Worm (Caenorhabditis elegans) whole organism, L3 larva: ENCODE data around the gene pqn-32.

ENCODE experiments used
- R02D3.7 ChIP-seq: fragments of 150-350 bp; optimal IDR thresholded peaks from 2 replicates; lab custom pipeline; 2014; ENCODE audit warnings: missing biosample characterization, missing genetic modification characterization
- aly-2 ChIP-seq: fragments of 150-350 bp; optimal IDR thresholded peaks from 2 replicates; lab custom pipeline; 2014; ENCODE audit warnings: missing biosample characterization, missing genetic modification characterization
- ama-1 ChIP-seq: fragments of 150-350 bp; optimal IDR thresholded peaks from 2 replicates; lab custom pipeline; 2018
- ceh-28 ChIP-seq: fragments of 150-350 bp; optimal IDR thresholded peaks from 2 replicates; lab custom pipeline; 2014; ENCODE audit warnings: missing biosample characterization, missing genetic modification reagents, missing genetic modification characterization
- ceh-9 ChIP-seq: sonication (generic microtip); optimal IDR thresholded peaks from 2 replicates; lab custom pipeline; 2018; ENCODE audit warnings: missing biosample characterization, missing genetic modification characterization
- daf-12 ChIP-seq: fragments of 150-350 bp; optimal IDR thresholded peaks from 2 replicates; lab custom pipeline; 2014; ENCODE audit warnings: missing biosample characterization, missing genetic modification reagents, missing genetic modification characterization
- egl-5 ChIP-seq: fragments of 150-350 bp; optimal IDR thresholded peaks from 2 replicates; lab custom pipeline; 2017; ENCODE audit warnings: missing biosample characterization, missing genetic modification reagents, missing genetic modification characterization, inconsistent platforms
- elt-1 ChIP-seq: fragments of 150-350 bp; optimal IDR thresholded peaks from 2 replicates; lab custom pipeline; 2014; ENCODE audit warnings: missing biosample characterization, missing genetic modification characterization
- elt-2 ChIP-seq: sonication (generic microtip); optimal IDR thresholded peaks from 2 replicates; lab custom pipeline; 2016; ENCODE audit warnings: missing genetic modification reagents, mild to moderate bottlenecking, missing genetic modification characterization, missing compliant biosample characterization
- elt-3 ChIP-seq, 3 experiments: fragments of 150-350 bp in 1 of 3; sonication (generic microtip) in 2 of 3; optimal IDR thresholded peaks; 2 replicates in 2 of 3; 4 replicates in 1 of 3; lab custom pipeline; 2014 to 2017; ENCODE audit warnings: missing biosample characterization in 3 of 3, missing genetic modification characterization in 3 of 3
- eor-1 ChIP-seq, 2 experiments: fragments of 150-350 bp; optimal IDR thresholded peaks; 2 replicates each; lab custom pipeline; 2014 to 2018; ENCODE audit warnings: missing biosample characterization in 2 of 2, missing genetic modification characterization in 2 of 2
- fkh-10 ChIP-seq: sonication (generic microtip); optimal IDR thresholded peaks from 2 replicates; lab custom pipeline; 2017; ENCODE audit warnings: missing biosample characterization, missing genetic modification reagents, missing genetic modification characterization
- fos-1 ChIP-seq: fragments of 150-350 bp; optimal IDR thresholded peaks from 2 replicates; lab custom pipeline; 2014; ENCODE audit warnings: missing biosample characterization, missing genetic modification characterization
- hmg-11 ChIP-seq: sonication (generic microtip); optimal IDR thresholded peaks from 2 replicates; lab custom pipeline; 2016; ENCODE audit warnings: missing genetic modification characterization, missing compliant biosample characterization
- jun-1 ChIP-seq: fragments of 150-350 bp; optimal IDR thresholded peaks from 2 replicates; lab custom pipeline; 2014; ENCODE audit warnings: missing biosample characterization, missing genetic modification reagents, missing genetic modification characterization
- lin-15B ChIP-seq: fragments of 150-350 bp; optimal IDR thresholded peaks from 2 replicates; lab custom pipeline; 2014; ENCODE audit warnings: missing biosample characterization, missing genetic modification characterization
- lin-39 ChIP-seq: fragments of 150-350 bp; optimal IDR thresholded peaks from 2 replicates; lab custom pipeline; 2018; ENCODE audit warnings: missing biosample characterization, missing genetic modification reagents, missing genetic modification characterization
- lsy-12 ChIP-seq: sonication (generic microtip); optimal IDR thresholded peaks from 2 replicates; lab custom pipeline; 2016; ENCODE audit warnings: mild to moderate bottlenecking, missing genetic modification characterization, missing compliant biosample characterization
- mdl-1 ChIP-seq: fragments of 150-350 bp; optimal IDR thresholded peaks from 2 replicates; lab custom pipeline; 2014; ENCODE audit warnings: missing biosample characterization, missing genetic modification characterization
- nfya-1 ChIP-seq: sonication (generic microtip); optimal IDR thresholded peaks from 2 replicates; lab custom pipeline; 2017; ENCODE audit warnings: missing genetic modification characterization, mild to moderate bottlenecking, missing compliant biosample characterization, antibody characterized with exemption, moderate library complexity; ENCODE audit not compliant: insufficient read depth
- nhr-11 ChIP-seq: fragments of 150-350 bp; optimal IDR thresholded peaks from 2 replicates; lab custom pipeline; 2014; ENCODE audit warnings: missing biosample characterization, missing genetic modification characterization
- nhr-12 ChIP-seq: fragments of 150-350 bp; optimal IDR thresholded peaks from 2 replicates; lab custom pipeline; 2014; ENCODE audit warnings: missing biosample characterization, missing genetic modification characterization
- nhr-23 ChIP-seq: fragments of 150-350 bp; optimal IDR thresholded peaks from 2 replicates; lab custom pipeline; 2014; ENCODE audit warnings: missing biosample characterization, missing genetic modification reagents, missing genetic modification characterization
- nhr-237 ChIP-seq: fragments of 150-350 bp; optimal IDR thresholded peaks from 2 replicates; lab custom pipeline; 2014; ENCODE audit warnings: missing biosample characterization, missing genetic modification characterization
- nhr-25 ChIP-seq: sonication (generic microtip); optimal IDR thresholded peaks from 2 replicates; lab custom pipeline; 2017; ENCODE audit warnings: missing biosample characterization, missing genetic modification characterization
- nhr-28 ChIP-seq: fragments of 150-350 bp; optimal IDR thresholded peaks from 2 replicates; lab custom pipeline; 2014; ENCODE audit warnings: missing biosample characterization, missing genetic modification characterization
- nhr-43 ChIP-seq: sonication (generic microtip); optimal IDR thresholded peaks from 2 replicates; lab custom pipeline; 2016; ENCODE audit warnings: mild to moderate bottlenecking, missing genetic modification characterization, missing compliant biosample characterization; ENCODE audit not compliant: poor library complexity, severe bottlenecking
- nhr-67 ChIP-seq: fragments of 150-350 bp; optimal IDR thresholded peaks from 2 replicates; lab custom pipeline; 2014; ENCODE audit warnings: missing biosample characterization, missing genetic modification characterization
- nhr-76 ChIP-seq: fragments of 150-350 bp; sonication (generic microtip); optimal IDR thresholded peaks from 5 replicates; lab custom pipeline; 2014; ENCODE audit warnings: missing biosample characterization, missing genetic modification characterization
- nhr-77 ChIP-seq: fragments of 150-350 bp; optimal IDR thresholded peaks from 2 replicates; lab custom pipeline; 2014; ENCODE audit warnings: missing biosample characterization, missing genetic modification characterization
- pha-4 ChIP-seq: fragments of 150-350 bp; optimal IDR thresholded peaks from 2 replicates; lab custom pipeline; 2014; ENCODE audit warnings: missing biosample characterization, missing genetic modification reagents, missing genetic modification characterization
- pqm-1 ChIP-seq: fragments of 150-350 bp; optimal IDR thresholded peaks from 2 replicates; lab custom pipeline; 2017; ENCODE audit warnings: missing biosample characterization, missing genetic modification characterization, inconsistent platforms
- sea-2 ChIP-seq: fragments of 150-350 bp; sonication (generic microtip); optimal IDR thresholded peaks from 4 replicates; lab custom pipeline; 2014; ENCODE audit warnings: missing biosample characterization, missing genetic modification reagents, missing genetic modification characterization
- tbx-2 ChIP-seq: sonication (generic microtip); optimal IDR thresholded peaks from 2 replicates; lab custom pipeline; 2016; ENCODE audit warnings: mild to moderate bottlenecking, missing genetic modification characterization, missing compliant biosample characterization
- unc-39 ChIP-seq: sonication (generic microtip); optimal IDR thresholded peaks from 4 replicates; lab custom pipeline; 2017; ENCODE audit warnings: missing biosample characterization, missing genetic modification characterization
- unc-62 ChIP-seq: fragments of 150-350 bp; sonication (generic microtip); optimal IDR thresholded peaks from 4 replicates; lab custom pipeline; 2014; ENCODE audit warnings: missing biosample characterization, missing genetic modification reagents, missing genetic modification characterization

The pqn-32 gene

DNA sequence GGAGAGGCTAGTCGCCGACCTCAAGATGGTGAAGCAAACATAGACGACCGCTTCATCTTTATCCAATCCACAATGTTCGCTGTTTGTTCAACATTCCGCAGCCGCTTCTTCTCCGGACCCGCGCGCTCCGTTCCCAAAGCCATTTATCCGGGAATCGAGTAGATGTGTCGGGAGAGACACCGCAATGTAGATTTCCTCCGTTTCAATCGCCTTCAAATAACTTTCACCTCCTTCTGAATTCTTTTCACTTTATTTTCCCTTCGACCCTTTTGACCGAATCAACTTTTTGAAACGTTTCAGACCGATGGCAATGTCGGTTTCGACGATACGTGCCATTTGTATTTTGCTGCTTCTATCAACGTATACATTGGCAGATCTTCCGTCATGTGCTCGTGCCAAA lies at the start of gene pqn-32:
Gene pqn-32 (plus strand): TSS at position 301 of the 400 bp plus-strand sequence.
- TF ChIP-seq unc-39 (tag; lab: Kevin White, UChicago): no peak

- no peak for TF ChIP-seq elt-3 (tag; optimal IDR thresholded peaks at IDR 0.05; lab: Kevin White, UChicago)
Measured at ce11 chrII:13059196-13059595, 48.6 kb upstream of the pqn-32 start.

- TF ChIP-seq nhr-25 (no peak), pqm-1 (tag; lab: Kevin White, UChicago) (no peak), mdl-1 (tag; lab: Kevin White, UChicago) (peak; percentile 32), unc-39 (tag; lab: Kevin White, UChicago) (no peak), daf-12 (tag; lab: Kevin White, UChicago) (no peak), lin-39 (tag; lab: Kevin White, UChicago) (no peak), nhr-237 (tag; lab: Kevin White, UChicago) (no peak), nhr-23 (no peak), nfya-1 (tag; lab: Kevin White, UChicago) (peak; percentile 39)
- TF ChIP-seq, all 47 proteins: peak for 2
Measured at ce11 chrII:13065251-13065650, 42.6 kb upstream of the pqn-32 start.

ce11 chrII:13066777-13067290 lies 41.0 kb upstream of the pqn-32 start:
- TF ChIP-seq elt-1 (tag; lab: Kevin White, UChicago) (peak; percentile 47), pha-4 (tag; lab: Kevin White, UChicago) (no peak), ama-1 (lab: Kevin White, UChicago) (no peak), nhr-76 (no peak), nhr-23 (no peak), nhr-11 (no peak), egl-5 (tag; lab: Kevin White, UChicago) (peak; percentile 6), R02D3.7 (tag; lab: Kevin White, UChicago) (no peak), lin-39 (tag; lab: Kevin White, UChicago) (peak; percentile 84)

DNA sequence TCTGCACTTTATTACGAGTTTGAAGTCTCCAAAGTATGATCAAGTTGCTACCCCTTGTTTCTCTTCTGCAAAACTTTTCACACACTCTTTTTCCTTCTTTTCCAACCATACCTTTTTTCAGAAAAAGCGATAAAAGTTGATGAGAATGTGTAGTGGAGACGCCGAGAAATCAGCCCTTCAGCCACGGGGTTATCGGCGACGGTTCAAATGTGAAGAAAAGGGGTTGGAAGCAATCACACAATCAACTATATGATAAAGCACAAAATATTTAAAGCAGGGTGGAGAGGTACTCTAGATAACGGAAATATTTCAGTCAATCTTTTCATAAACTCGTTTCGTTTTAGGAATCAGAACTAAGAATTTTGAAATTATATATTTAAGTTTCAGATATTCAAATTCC lies 34.7 kb upstream of the pqn-32 start, which contains the start of gene F42G4.5:
Gene F42G4.5 (plus strand): TSS at position 379 of the 400 bp plus-strand sequence.
- TF ChIP-seq jun-1 (tag; lab: Kevin White, UChicago) (no peak), elt-2 (tag; lab: Kevin White, UChicago) (peak; percentile 93), pqm-1 (tag; lab: Kevin White, UChicago) (peak; percentile 81)

- no peak for TF ChIP-seq ceh-9
- TF ChIP-seq lsy-12 (tag; lab: Kevin White, UChicago): no peak
- no peak for TF ChIP-seq unc-39 (tag; lab: Kevin White, UChicago)
- no peak for TF ChIP-seq nhr-237 (tag; lab: Kevin White, UChicago)
- no peak for TF ChIP-seq eor-1 (tag; optimal IDR thresholded peaks at IDR 0.05; lab: Kevin White, UChicago)
- TF ChIP-seq elt-3 (tag; optimal IDR thresholded peaks at IDR 0.05; lab: Kevin White, UChicago): no peak
- no peak for TF ChIP-seq pha-4 (tag; lab: Kevin White, UChicago)
- no peak for TF ChIP-seq elt-1 (tag; lab: Kevin White, UChicago)
- TF ChIP-seq fkh-10 (GFP tag; lab: Kevin White, UChicago): no peak
- no peak for TF ChIP-seq nhr-12 (tag; lab: Kevin White, UChicago)
- no peak for TF ChIP-seq jun-1 (tag; lab: Kevin White, UChicago)
- no peak for TF ChIP-seq lin-15B
- no peak for TF ChIP-seq fos-1 (tag; lab: Kevin White, UChicago)
- TF ChIP-seq lin-39 (tag; lab: Kevin White, UChicago): no peak
- TF ChIP-seq pqm-1 (tag; lab: Kevin White, UChicago): no peak
Measured at ce11 chrII:13073742-13074141, 34.1 kb upstream of the pqn-32 start.

ce11 chrII:13076301-13076916 lies 31.4 kb upstream of the pqn-32 start:
- TF ChIP-seq fos-1 (tag; lab: Kevin White, UChicago) (no peak), pha-4 (tag; lab: Kevin White, UChicago) (peak; percentile 33), nhr-77 (tag; lab: Kevin White, UChicago) (no peak), nhr-67 (tag; lab: Kevin White, UChicago) (no peak), tbx-2 (no peak), sea-2 (GFP tag; lab: Kevin White, UChicago) (no peak), nhr-28 (no peak), nhr-237 (tag; lab: Kevin White, UChicago) (no peak), nhr-25 (no peak), aly-2 (tag; lab: Kevin White, UChicago) (no peak), nhr-43 (no peak), nhr-11 (no peak), elt-2 (tag; lab: Kevin White, UChicago) (peak; percentile 69), ceh-9 (no peak), unc-62 (GFP tag; lab: Kevin White, UChicago) (no peak), nfya-1 (tag; lab: Kevin White, UChicago) (peak; percentile 42), eor-1 (tag; optimal IDR thresholded peaks at IDR 0.05; lab: Kevin White, UChicago) (no peak), ama-1 (lab: Kevin White, UChicago) (no peak), unc-39 (tag; lab: Kevin White, UChicago) (no peak), elt-1 (tag; lab: Kevin White, UChicago) (no peak), hmg-11 (tag; lab: Kevin White, UChicago) (no peak), ceh-28 (no peak), mdl-1 (tag; lab: Kevin White, UChicago) (no peak), pqm-1 (tag; lab: Kevin White, UChicago) (peak; percentile 6)
